Fruit fly (Drosophila melanogaster): ENCODE measurements around the gene CG10710.
A peak's percentile ranks its signal among the peaks of the same experiment; 100 is the strongest.

CG10710 gene

dm6 chr3L:13513112-13513538 is 6.3 kb downstream of the CG10710 start, which contains the start of the genes Vps36 and Liprin-beta (continued):
- TF ChIP-seq Blimp-1 (GFP tag; optimal IDR thresholded peaks at IDR 0.05) (no peak), Met (GFP tag; optimal IDR thresholded peaks at IDR 0.05) (no peak), spab (GFP tag; optimal IDR thresholded peaks at IDR 0.05) (no peak), CG8632 (GFP tag; optimal IDR thresholded peaks at IDR 0.05) (peak; percentile 70), Lpt (GFP tag; optimal IDR thresholded peaks at IDR 0.05) (no peak), pdm3 (GFP tag; optimal IDR thresholded peaks at IDR 0.05) (no peak), Eip75B (GFP tag; optimal IDR thresholded peaks at IDR 0.05) (no peak), achi (GFP tag; optimal IDR thresholded peaks at IDR 0.05) (no peak), CG6854 (GFP tag; optimal IDR thresholded peaks at IDR 0.05) (no peak), CG11294 (GFP tag; IDR thresholded peaks at IDR 0.05) (peak; percentile 78; the same call in 1 of the 2 replicates), CG1621 (tag; optimal IDR thresholded peaks at IDR 0.05) (no peak), Eip93F (GFP tag; optimal IDR thresholded peaks at IDR 0.05) (no peak), CG11762 (GFP tag; optimal IDR thresholded peaks at IDR 0.05; ENCODE audit: insufficient read depth) (no peak)

dm6 chr3L:13503631-13504030 is 15.8 kb downstream of the CG10710 start:
- TF ChIP-seq eg (GFP tag; IDR thresholded peaks at IDR 0.05) (no peak), CG10669 (GFP tag; optimal IDR thresholded peaks at IDR 0.05) (no peak), CG8632 (GFP tag; optimal IDR thresholded peaks at IDR 0.05) (no peak)

dm6 chr3L:13502484-13503109 is 16.8 kb downstream of the CG10710 start, which contains the start of gene Spt20:
Spt20 (plus strand) TSS chr3L:13502707.
- TF ChIP-seq Gug (GFP tag; IDR thresholded peaks at IDR 0.05) (0 out of 2 replicates have a peak, but pooled peaks have one; percentile 18), CG6163 (GFP tag; IDR thresholded peaks at IDR 0.05) (peak; percentile 26; the same call in 1 of the 3 replicates), dac (GFP tag; optimal IDR thresholded peaks at IDR 0.05) (no peak), CG15336 (GFP tag; IDR thresholded peaks at IDR 0.05) (0 out of 2 replicates have a peak, but pooled peaks have one; percentile 17)

- TF ChIP-seq Eip93F (GFP tag; optimal IDR thresholded peaks at IDR 0.05) (no peak), CG31627 (GFP tag; optimal IDR thresholded peaks at IDR 0.05) (peak; percentile 86), CG4318 (GFP tag; optimal IDR thresholded peaks at IDR 0.05) (no peak), Eip75B (GFP tag; optimal IDR thresholded peaks at IDR 0.05) (peak; percentile 90), pdm3 (GFP tag; optimal IDR thresholded peaks at IDR 0.05) (no peak), Sox15 (GFP tag; optimal IDR thresholded peaks at IDR 0.05) (peak; percentile 39), CG11762 (GFP tag; optimal IDR thresholded peaks at IDR 0.05; ENCODE audit: insufficient read depth) (peak; percentile 31), vri (GFP tag; optimal IDR thresholded peaks at IDR 0.05) (no peak), CG7368 (GFP tag; optimal IDR thresholded peaks at IDR 0.05) (no peak), Hr39 (GFP tag; optimal IDR thresholded peaks at IDR 0.05) (peak; percentile 81), Smox (GFP tag; optimal IDR thresholded peaks at IDR 0.05) (peak; percentile 85), CG15336 (GFP tag; IDR thresholded peaks at IDR 0.05) (peak; percentile 66), Sox14 (GFP tag; optimal IDR thresholded peaks at IDR 0.05) (peak; percentile 87), Hr4 (GFP tag; optimal IDR thresholded peaks at IDR 0.05) (no peak), CG10631 (GFP tag; optimal IDR thresholded peaks at IDR 0.05) (no peak), salr (GFP tag; optimal IDR thresholded peaks at IDR 0.05) (peak; percentile 59 to 81), acj6 (GFP tag; optimal IDR thresholded peaks at IDR 0.05) (no peak), fd59A (GFP tag; optimal IDR thresholded peaks at IDR 0.05) (peak; percentile 84), CG16779 (tag; optimal IDR thresholded peaks at IDR 0.05) (peak; percentile 82), CG11294 (GFP tag; IDR thresholded peaks at IDR 0.05) (peak; percentile 59; the same call in 1 of the 2 replicates), CG6808 (GFP tag; optimal IDR thresholded peaks at IDR 0.05) (peak; percentile 89), Ets96B (tag; optimal IDR thresholded peaks at IDR 0.05) (peak; percentile 82), CG6792 (GFP tag; optimal IDR thresholded peaks at IDR 0.05) (peak; percentile 82), dac (GFP tag; optimal IDR thresholded peaks at IDR 0.05) (peak; percentile 66), CG9139 (GFP tag; optimal IDR thresholded peaks at IDR 0.05) (peak; percentile 49), spab (GFP tag; optimal IDR thresholded peaks at IDR 0.05) (peak; percentile 78), dsx (GFP tag; optimal IDR thresholded peaks at IDR 0.05; ENCODE audit: poor library complexity, severe bottlenecking) (peak; percentile 97), achi (GFP tag; optimal IDR thresholded peaks at IDR 0.05) (no peak), Lpt (GFP tag; optimal IDR thresholded peaks at IDR 0.05) (peak; percentile 88), net (GFP tag; optimal IDR thresholded peaks at IDR 0.05) (peak; percentile 77), CG1621 (tag; optimal IDR thresholded peaks at IDR 0.05) (peak; percentile 81), CG11902 (GFP tag; optimal IDR thresholded peaks at IDR 0.05) (peak; percentile 67), CG3032 (tag; optimal IDR thresholded peaks at IDR 0.05) (peak; percentile 85)
Measured at dm6 chr3L:13499932-13500719, 19.3 kb downstream of the CG10710 start.

All from whole organism, prepupa.